Fruit fly (Drosophila melanogaster) S2 (cell line): ENCODE data around the gene Sf3a1.

ENCODE experiments used
- CG8478 ChIP-seq: fragments of >200 bp; optimal IDR thresholded peaks from 2 replicates; lab custom pipeline; 2018
- CTCF ChIP-seq, 2 experiments: fragments of >200 bp; optimal IDR thresholded peaks; 2 replicates each; lab custom pipeline; 2018

DNA sequence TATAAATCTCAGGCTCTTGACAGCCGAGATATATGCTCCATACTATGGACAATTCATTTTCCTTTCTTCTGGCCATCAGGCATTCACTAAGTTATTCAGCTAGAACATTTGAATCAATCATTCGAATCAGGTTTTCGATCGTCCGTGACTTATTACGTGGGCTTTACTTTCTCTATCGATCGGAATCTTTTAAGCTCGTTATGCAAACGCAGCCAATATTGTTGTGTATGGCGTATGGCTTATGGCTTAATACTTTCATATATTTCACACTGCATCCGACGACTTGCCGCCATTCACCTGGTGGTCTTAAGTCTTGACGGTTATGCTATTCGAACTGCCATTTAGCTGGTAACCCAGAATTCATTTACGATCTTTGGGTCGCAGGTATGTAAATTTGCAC is 14.0 kb upstream of the Sf3a1 start:
- TF ChIP-seq CG8478 (no peak), CTCF (optimal IDR thresholded peaks at IDR 0.05; lab: Kevin White, UChicago) (no peak)
